Worm (Caenorhabditis elegans) whole organism, young adult: ENCODE data around the gene gpx-4.

Experiments used
- C06A6.2 ChIP-seq: fragments of 200-800 bp; sonication (Bioruptor generic); conservative IDR thresholded peaks from 2 replicates; pipeline ENCODE4 v1.3.6; 2022; ENCODE audit warnings: missing genetic modification characterization, missing compliant biosample characterization
- D2030.7 ChIP-seq: fragments of 200-800 bp; sonication (Bioruptor generic); IDR thresholded peaks from 2 replicates; pipeline ENCODE4 v1.3.6; 2022; ENCODE audit warnings: missing genetic modification reagents, missing genetic modification characterization, missing compliant biosample characterization
- F22D6.2 ChIP-seq: sonication (generic microtip); optimal IDR thresholded peaks from 2 replicates; lab custom pipeline; 2016; ENCODE audit warnings: mild to moderate bottlenecking, missing genetic modification characterization, missing compliant biosample characterization
- F23B12.7 ChIP-seq: sonication (generic microtip); optimal IDR thresholded peaks from 2 replicates; lab custom pipeline; 2017; ENCODE audit warnings: missing genetic modification characterization, mild to moderate bottlenecking, missing compliant biosample characterization, antibody characterized with exemption, moderate library complexity; ENCODE audit not compliant: insufficient read depth
- F33H1.4 ChIP-seq: fragments of 200-800 bp; sonication (Bioruptor generic); IDR thresholded peaks from 2 replicates; pipeline ENCODE4 v1.3.6; 2022; ENCODE audit warnings: missing genetic modification reagents, missing genetic modification characterization, missing compliant biosample characterization
- F49E8.2 ChIP-seq: sonication (generic microtip); optimal IDR thresholded peaks from 3 replicates; lab custom pipeline; 2017; ENCODE audit warnings: missing genetic modification characterization, mild to moderate bottlenecking, missing compliant biosample characterization, antibody characterized with exemption, moderate library complexity; ENCODE audit not compliant: insufficient read depth
- F55B11.4 ChIP-seq: sonication (generic microtip); optimal IDR thresholded peaks from 2 replicates; lab custom pipeline; 2016; ENCODE audit warnings: missing compliant biosample characterization, missing genetic modification characterization, borderline replicate concordance; ENCODE audit not compliant: insufficient read depth
- K12H6.12 ChIP-seq: fragments of 200-800 bp; sonication (Bioruptor generic); optimal IDR thresholded peaks from 2 replicates; lab custom pipeline; 2018; ENCODE audit warnings: mild to moderate bottlenecking, missing genetic modification characterization, missing compliant biosample characterization
- T26A5.8 ChIP-seq: sonication (generic microtip); optimal IDR thresholded peaks from 2 replicates; lab custom pipeline; 2016; ENCODE audit warnings: missing genetic modification characterization, missing compliant biosample characterization
- Y53F4B.3 ChIP-seq: fragments of 200-800 bp; sonication (Bioruptor generic); IDR thresholded peaks from 2 replicates; pipeline ENCODE4 v1.3.6; 2022; ENCODE audit warnings: missing genetic modification reagents, missing genetic modification characterization, missing compliant biosample characterization
- Y67H2A.10 ChIP-seq: fragments of 200-800 bp; sonication (Bioruptor generic); conservative IDR thresholded peaks from 2 replicates; pipeline ENCODE4 v1.3.6; 2022; ENCODE audit warnings: missing genetic modification reagents, missing genetic modification characterization, missing compliant biosample characterization
- aptf-2 ChIP-seq: fragments of 200-800 bp; sonication (Bioruptor generic); conservative IDR thresholded peaks from 2 replicates; pipeline ENCODE4 v1.3.6; 2022; ENCODE audit warnings: missing genetic modification reagents, missing genetic modification characterization, missing compliant biosample characterization
- ceh-100 ChIP-seq: fragments of 200-800 bp; sonication (Bioruptor generic); IDR thresholded peaks from 2 replicates; pipeline ENCODE4 v1.3.6; 2022; ENCODE audit warnings: missing genetic modification reagents, missing genetic modification characterization, missing compliant biosample characterization
- ceh-27 ChIP-seq: fragments of 200-800 bp; sonication (Bioruptor generic); optimal IDR thresholded peaks from 2 replicates; lab custom pipeline; 2018; ENCODE audit warnings: mild to moderate bottlenecking, missing genetic modification characterization, moderate library complexity, missing compliant biosample characterization
- ceh-79 ChIP-seq: sonication (generic microtip); optimal IDR thresholded peaks from 2 replicates; lab custom pipeline; 2017; ENCODE audit warnings: mild to moderate bottlenecking, missing genetic modification characterization, missing compliant biosample characterization
- chd-7 ChIP-seq: sonication (generic microtip); optimal IDR thresholded peaks from 2 replicates; lab custom pipeline; 2016; ENCODE audit warnings: mild to moderate bottlenecking, missing genetic modification characterization, moderate library complexity, missing compliant biosample characterization
- dox-1 ChIP-seq: fragments of 200-800 bp; sonication (Bioruptor generic); IDR thresholded peaks from 2 replicates; pipeline ENCODE4 v1.3.6; 2022; ENCODE audit warnings: missing genetic modification reagents, missing genetic modification characterization, missing compliant biosample characterization
- egl-44 ChIP-seq: fragments of 200-800 bp; sonication (Bioruptor generic); IDR thresholded peaks from 2 replicates; pipeline ENCODE4 v1.3.6; 2022; ENCODE audit warnings: missing genetic modification reagents, missing genetic modification characterization, missing compliant biosample characterization
- egrh-3 ChIP-seq: fragments of 200-800 bp; sonication (Bioruptor generic); IDR thresholded peaks from 2 replicates; pipeline ENCODE4 v1.3.6; 2022; ENCODE audit warnings: missing genetic modification reagents, missing genetic modification characterization, missing compliant biosample characterization
- him-1 ChIP-seq: sonication (generic microtip); optimal IDR thresholded peaks from 2 replicates; lab custom pipeline; 2016; ENCODE audit warnings: missing genotype, missing genetic modification reagents, missing genetic modification characterization, missing compliant biosample characterization
- hlh-26 ChIP-seq: fragments of 200-800 bp; sonication (Bioruptor generic); conservative IDR thresholded peaks from 2 replicates; pipeline ENCODE4 v1.3.6; 2022; ENCODE audit warnings: missing genetic modification reagents, missing genetic modification characterization, missing compliant biosample characterization
- hmg-1.2 ChIP-seq: fragments of 200-800 bp; sonication (Bioruptor generic); IDR thresholded peaks from 2 replicates; pipeline ENCODE4 v1.3.6; 2022; ENCODE audit warnings: missing genetic modification reagents, missing genetic modification characterization, missing compliant biosample characterization
- hmg-20 ChIP-seq: fragments of 200-800 bp; sonication (Bioruptor generic); IDR thresholded peaks from 2 replicates; pipeline ENCODE4 v1.3.6; 2022; ENCODE audit warnings: missing genetic modification reagents, missing genetic modification characterization, missing compliant biosample characterization
- hsf-1 ChIP-seq: fragments of 200-800 bp; sonication (Bioruptor generic); IDR thresholded peaks from 2 replicates; pipeline ENCODE4 v1.3.6; 2022; ENCODE audit warnings: missing genetic modification reagents, missing genetic modification characterization, missing compliant biosample characterization
- lag-1 ChIP-seq: fragments of 200-800 bp; sonication (Bioruptor generic); IDR thresholded peaks from 2 replicates; pipeline ENCODE4 v1.3.6; 2022; ENCODE audit warnings: missing genetic modification reagents, missing genetic modification characterization, missing compliant biosample characterization
- lin-26 ChIP-seq: fragments of 200-800 bp; sonication (Bioruptor generic); IDR thresholded peaks from 2 replicates; pipeline ENCODE4 v1.3.6; 2022; ENCODE audit warnings: missing genetic modification reagents, missing genetic modification characterization, missing compliant biosample characterization
- lin-40 ChIP-seq: sonication (generic microtip); optimal IDR thresholded peaks from 2 replicates; lab custom pipeline; 2016; ENCODE audit warnings: missing genetic modification characterization, mild to moderate bottlenecking, missing compliant biosample characterization, missing genotype, missing genetic modification reagents
- lir-1 ChIP-seq: fragments of 200-800 bp; sonication (Bioruptor generic); conservative IDR thresholded peaks from 2 replicates; pipeline ENCODE4 v1.3.6; 2022; ENCODE audit warnings: missing genetic modification reagents, missing genetic modification characterization, missing compliant biosample characterization
- lsl-1 ChIP-seq: fragments of 200-800 bp; sonication (Bioruptor generic); optimal IDR thresholded peaks from 2 replicates; lab custom pipeline; 2018; ENCODE audit warnings: mild to moderate bottlenecking, missing genetic modification characterization, moderate library complexity, missing compliant biosample characterization
- madf-10 ChIP-seq: sonication (generic microtip); optimal IDR thresholded peaks from 2 replicates; lab custom pipeline; 2016; ENCODE audit warnings: mild to moderate bottlenecking, missing genetic modification characterization, missing compliant biosample characterization
- madf-6 ChIP-seq: fragments of 200-800 bp; sonication (Bioruptor generic); IDR thresholded peaks from 2 replicates; pipeline ENCODE4 v1.3.6; 2022; ENCODE audit warnings: missing genetic modification reagents, missing genetic modification characterization, missing compliant biosample characterization
- madf-8 ChIP-seq: fragments of 200-800 bp; sonication (Bioruptor generic); conservative IDR thresholded peaks from 2 replicates; pipeline ENCODE4 v1.3.6; 2022; ENCODE audit warnings: missing genetic modification reagents, missing genetic modification characterization, missing compliant biosample characterization
- mes-4 ChIP-seq: sonication (generic microtip); optimal IDR thresholded peaks from 2 replicates; lab custom pipeline; 2016; ENCODE audit warnings: missing genotype, missing genetic modification characterization, missing compliant biosample characterization
- nfya-2 ChIP-seq: fragments of 200-800 bp; sonication (Bioruptor generic); IDR thresholded peaks from 2 replicates; pipeline ENCODE4 v1.3.6; 2022; ENCODE audit warnings: missing genetic modification reagents, missing genetic modification characterization, missing compliant biosample characterization
- nhr-120 ChIP-seq: fragments of 200-800 bp; sonication (Bioruptor generic); IDR thresholded peaks from 2 replicates; pipeline ENCODE4 v1.3.6; 2022; ENCODE audit warnings: missing genetic modification characterization, missing compliant biosample characterization
- nhr-179 ChIP-seq: sonication (generic microtip); optimal IDR thresholded peaks from 2 replicates; lab custom pipeline; 2016; ENCODE audit warnings: mild to moderate bottlenecking, missing genetic modification characterization, missing compliant biosample characterization
- nhr-90 ChIP-seq: sonication (generic microtip); optimal IDR thresholded peaks from 2 replicates; lab custom pipeline; 2016; ENCODE audit warnings: missing genotype, mild to moderate bottlenecking, missing genetic modification characterization, missing compliant biosample characterization
- pbrm-1 ChIP-seq: fragments of 200-800 bp; sonication (Bioruptor generic); IDR thresholded peaks from 2 replicates; pipeline ENCODE4 v1.3.6; 2022; ENCODE audit warnings: missing genetic modification reagents, missing genetic modification characterization, missing compliant biosample characterization
- pha-4 ChIP-seq: fragments of 150-350 bp; sonication (generic microtip); optimal IDR thresholded peaks from 2 replicates; lab custom pipeline; 2014; ENCODE audit warnings: missing biosample characterization, missing genetic modification reagents, missing genetic modification characterization
- sdz-38 ChIP-seq: sonication (generic microtip); optimal IDR thresholded peaks from 2 replicates; lab custom pipeline; 2016; ENCODE audit warnings: missing genotype, missing genetic modification characterization, missing compliant biosample characterization
- sea-2 ChIP-seq: fragments of 200-800 bp; sonication (Bioruptor generic); IDR thresholded peaks from 2 replicates; pipeline ENCODE4 v1.3.6; 2022; ENCODE audit warnings: missing genetic modification characterization, missing compliant biosample characterization
- snpc-1.1 ChIP-seq: sonication (generic microtip); optimal IDR thresholded peaks from 2 replicates; lab custom pipeline; 2017; ENCODE audit warnings: missing genetic modification characterization, mild to moderate bottlenecking, missing compliant biosample characterization, antibody characterized with exemption, moderate library complexity, missing genotype, missing genetic modification reagents; ENCODE audit not compliant: insufficient read depth
- tbp1 ChIP-seq: fragments of 200-800 bp; sonication (Bioruptor generic); optimal IDR thresholded peaks from 2 replicates; lab custom pipeline; 2018; ENCODE audit warnings: mild to moderate bottlenecking, missing genetic modification characterization, missing compliant biosample characterization
- tlf-1 ChIP-seq: fragments of 200-800 bp; sonication (Bioruptor generic); optimal IDR thresholded peaks from 2 replicates; lab custom pipeline; 2018; ENCODE audit warnings: mild to moderate bottlenecking, missing genetic modification characterization, missing compliant biosample characterization
- unc-130 ChIP-seq: sonication (generic microtip); optimal IDR thresholded peaks from 2 replicates; lab custom pipeline; 2016; ENCODE audit warnings: missing genetic modification reagents, missing genetic modification characterization, missing compliant biosample characterization
- ztf-28 ChIP-seq: fragments of 200-800 bp; sonication (Bioruptor generic); IDR thresholded peaks from 2 replicates; pipeline ENCODE4 v1.3.6; 2022; ENCODE audit warnings: missing genetic modification reagents, missing genetic modification characterization, missing compliant biosample characterization
- ztf-3 ChIP-seq: fragments of 200-800 bp; sonication (Bioruptor generic); optimal IDR thresholded peaks from 2 replicates; lab custom pipeline; 2018; ENCODE audit warnings: mild to moderate bottlenecking, missing genetic modification characterization, missing compliant biosample characterization

The gpx-4 gene

DNA sequence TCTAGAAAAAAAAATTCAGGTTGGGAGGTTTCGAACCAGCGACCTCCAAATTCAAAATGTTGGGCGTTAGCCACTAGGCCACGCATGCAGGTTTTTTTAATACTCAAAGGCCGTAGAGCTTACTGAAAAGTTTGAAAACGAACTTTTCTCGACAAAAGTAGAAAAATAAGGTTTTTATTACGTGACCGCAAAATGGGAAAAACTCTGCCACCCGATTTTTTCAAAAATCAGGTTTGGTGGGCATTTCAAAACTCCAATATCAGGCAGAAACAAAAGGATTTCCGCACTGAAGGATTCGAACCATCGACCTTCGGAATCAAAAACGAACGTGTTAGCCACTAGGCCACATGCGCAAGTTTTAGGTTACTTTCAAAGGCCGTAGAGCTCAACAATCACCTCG is 16.1 kb downstream of the gpx-4 start (continued):
- TF ChIP-seq snpc-1.1 (tag; lab: Kevin White, UChicago) (peak; percentile 23), hsf-1 (GFP tag; lab: Robert Waterston, UW) (no peak), unc-130 (GFP tag; lab: Kevin White, UChicago) (no peak), hmg-1.2 (GFP tag; lab: Robert Waterston, UW) (peak; percentile 51; the same call in 1 of the 2 replicates), F22D6.2 (no peak), F33H1.4 (no peak), aptf-2 (GFP tag; lab: Robert Waterston, UW) (no peak), K12H6.12 (no peak), pbrm-1 (GFP tag; lab: Robert Waterston, UW) (0 out of 2 replicates have a peak, but pooled peaks have one; percentile 49), ceh-79 (tag; lab: Kevin White, UChicago) (peak; percentile 49), sea-2 (GFP tag; lab: Robert Waterston, UW) (no peak), T26A5.8 (tag; lab: Kevin White, UChicago) (no peak), madf-10 (peak; percentile 15), chd-7 (tag; lab: Kevin White, UChicago) (peak; percentile 42), F23B12.7 (tag; lab: Kevin White, UChicago) (peak; percentile 23), nfya-2 (GFP tag; lab: Robert Waterston, UW) (no peak), lir-1 (GFP tag; lab: Robert Waterston, UW) (no peak), F49E8.2 (tag; lab: Kevin White, UChicago) (peak; percentile 4), Y53F4B.3 (GFP tag; lab: Robert Waterston, UW) (no peak), lag-1 (no peak)

DNA sequence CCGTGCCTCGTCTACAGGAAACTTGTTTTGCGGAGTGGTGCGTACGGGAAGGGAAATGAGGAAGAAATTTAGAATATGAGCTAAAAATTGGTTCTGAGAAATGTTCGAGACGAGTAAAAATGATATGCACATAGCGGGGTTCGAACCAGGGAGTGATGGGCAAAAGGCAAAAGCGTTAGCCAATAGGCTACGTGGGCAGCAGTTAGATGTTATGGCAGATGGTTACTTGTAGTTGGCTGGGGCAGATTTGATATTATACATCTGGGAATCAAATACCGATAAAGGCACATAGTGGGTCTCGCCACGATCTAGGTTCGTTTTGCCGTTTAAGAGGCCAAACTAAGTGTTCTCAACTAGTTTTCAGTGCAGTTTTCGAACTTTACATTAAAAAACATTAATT is 17.5 kb downstream of the gpx-4 start:
- peak; percentile 92 for TF ChIP-seq lin-26
- peak; percentile 53 for TF ChIP-seq hmg-1.2 (GFP tag; lab: Robert Waterston, UW)
- no peak for TF ChIP-seq snpc-1.1 (tag; lab: Kevin White, UChicago)
- TF ChIP-seq sea-2 (GFP tag; lab: Robert Waterston, UW): no peak
- TF ChIP-seq sdz-38 (tag; lab: Kevin White, UChicago): no peak
- no peak for TF ChIP-seq ztf-28 (GFP tag; lab: Robert Waterston, UW)
- peak; percentile 15 for TF ChIP-seq ceh-27 (GFP tag; lab: Kevin White, UChicago)
- TF ChIP-seq nhr-90: peak; percentile 83
- TF ChIP-seq F22D6.2: no peak
- no peak for TF ChIP-seq F55B11.4 (tag; lab: Kevin White, UChicago)
- TF ChIP-seq unc-130 (GFP tag; lab: Kevin White, UChicago): no peak
- TF ChIP-seq C06A6.2 (GFP tag; lab: Robert Waterston, UW): no peak
- TF ChIP-seq madf-8 (GFP tag; lab: Robert Waterston, UW): no peak
- TF ChIP-seq mes-4 (tag; lab: Kevin White, UChicago): peak; percentile 16
- no peak for TF ChIP-seq ceh-100 (GFP tag; lab: Robert Waterston, UW)
- TF ChIP-seq nhr-120: no peak
- peak; percentile 97 for TF ChIP-seq tbp1 (GFP tag; lab: Kevin White, UChicago)
- no peak for TF ChIP-seq lin-40 (tag; lab: Kevin White, UChicago)
- no peak for TF ChIP-seq pha-4 (tag; lab: Kevin White, UChicago)
- no peak for TF ChIP-seq egrh-3 (GFP tag; lab: Robert Waterston, UW)
- TF ChIP-seq ztf-3 (GFP tag; lab: Kevin White, UChicago): no peak
- no peak; the same call in 1 of the 2 replicates for TF ChIP-seq Y67H2A.10
- TF ChIP-seq nfya-2 (GFP tag; lab: Robert Waterston, UW): no peak
- TF ChIP-seq egl-44: no peak
- no peak for TF ChIP-seq hmg-20 (GFP tag; lab: Robert Waterston, UW)
- no peak for TF ChIP-seq tlf-1 (GFP tag; lab: Kevin White, UChicago)
- peak; percentile 66 for TF ChIP-seq D2030.7 (GFP tag; lab: Robert Waterston, UW)
- TF ChIP-seq lsl-1: peak; percentile 24
- no peak for TF ChIP-seq nhr-179 (tag; lab: Kevin White, UChicago)
- no peak for TF ChIP-seq T26A5.8 (tag; lab: Kevin White, UChicago)
- TF ChIP-seq him-1 (tag; lab: Kevin White, UChicago): no peak
- TF ChIP-seq hlh-26 (GFP tag; lab: Robert Waterston, UW): no peak
- TF ChIP-seq madf-10: peak; percentile 38
- peak; percentile 67 for TF ChIP-seq madf-6 (GFP tag; lab: Robert Waterston, UW)
- no peak for TF ChIP-seq dox-1 (GFP tag; lab: Robert Waterston, UW)
